Worm (Caenorhabditis elegans): ENCODE measurements around the gene try-1.
"Not testable (repeated sequence)": the region's sequence is repeated elsewhere in the genome, so short reads cannot be mapped to it uniquely, and the experiment has no call there.

DNA sequence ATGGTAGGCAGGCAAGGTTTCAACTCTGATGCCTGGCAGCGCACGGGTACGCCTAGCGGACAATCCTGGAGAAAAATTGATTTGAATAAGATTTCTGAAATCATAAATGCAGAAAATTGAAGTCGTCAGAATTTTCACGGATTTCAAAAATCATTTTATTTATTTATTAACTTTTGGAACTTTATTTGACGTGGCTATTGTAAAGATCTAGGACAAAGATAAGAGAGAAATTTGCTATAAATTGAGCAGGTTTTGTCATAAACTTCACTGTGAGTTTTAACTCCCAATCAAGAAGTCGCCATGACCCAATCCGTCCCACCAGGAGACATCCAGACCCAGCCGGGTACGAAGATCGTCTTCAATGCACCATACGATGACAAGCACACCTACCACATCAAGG lies 16.6 kb downstream of the try-1 start, which contains the start of gene msp-152:
- not testable (repeated sequence) for TF ChIP-seq med-1 (GFP tag; optimal IDR thresholded peaks at IDR 0.05; ENCODE audit: insufficient read depth); flt-1 (GFP tag; IDR thresholded peaks at IDR 0.05); T22C8.4 (GFP tag; IDR thresholded peaks at IDR 0.05); ztf-23 (GFP tag; IDR thresholded peaks at IDR 0.05)

Data from whole organism, midembryonic.